Fruit fly (Drosophila melanogaster): ENCODE results near the gene CG8500.

The CG8500 gene

DNA sequence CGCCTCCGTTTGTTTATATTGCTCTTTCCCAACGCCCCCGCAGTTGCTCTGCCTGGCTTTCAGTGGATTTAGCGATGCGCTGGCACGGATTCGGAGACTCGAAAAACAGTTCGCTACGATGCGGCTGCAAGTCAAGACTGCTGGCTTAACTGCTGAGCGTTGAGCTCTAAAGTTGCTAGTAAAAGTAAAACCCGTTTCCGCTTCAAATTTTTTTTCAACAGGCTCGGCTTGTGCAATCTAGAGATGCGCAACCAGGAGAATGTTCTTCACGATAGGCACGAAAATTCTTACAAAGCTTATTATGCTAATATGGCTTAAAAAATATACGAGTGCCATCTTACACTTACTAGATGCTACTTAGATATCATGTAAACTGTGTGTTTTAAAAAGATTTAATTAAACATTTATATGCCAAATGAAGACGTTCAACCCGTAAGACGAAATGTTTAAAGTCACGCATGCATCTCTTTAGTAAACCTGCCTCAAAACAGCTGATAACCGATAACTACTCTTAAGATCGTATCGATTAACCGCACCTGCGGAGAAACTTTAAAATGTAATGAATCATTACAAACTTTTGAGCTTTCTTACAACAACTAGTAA, 37.1 kb upstream of the CG8500 start, which contains the start of gene CG12948 (continued):
- peak; percentile 56 for TF ChIP-seq schlank (tag; optimal IDR thresholded peaks at IDR 0.05)
- TF ChIP-seq CG7271 (tag; optimal IDR thresholded peaks at IDR 0.05): peak; percentile 5
- TF ChIP-seq CG12744 (GFP tag; optimal IDR thresholded peaks at IDR 0.05): no peak
- TF ChIP-seq chif (GFP tag; optimal IDR thresholded peaks at IDR 0.05): peak in 1 of 2 experiments; percentile 63
- no peak for TF ChIP-seq CG4617 (GFP tag; optimal IDR thresholded peaks at IDR 0.05; ENCODE audit: borderline replicate concordance)
- TF ChIP-seq CG32532 (GFP tag; IDR thresholded peaks at IDR 0.05): peak; percentile 33; the same call in 1 of the 2 replicates
- no peak for TF ChIP-seq CG7839 (tag; optimal IDR thresholded peaks at IDR 0.05)
- TF ChIP-seq CG18011 (GFP tag; optimal IDR thresholded peaks at IDR 0.05): peak; percentile 23
- peak; percentile 95 for TF ChIP-seq hbn (GFP tag; IDR thresholded peaks at IDR 0.05; ENCODE audit: partially characterized antibody)
- peak; percentile 54 for TF ChIP-seq kni (GFP tag; optimal IDR thresholded peaks at IDR 0.05)
- peak; percentile 68 for TF ChIP-seq sug (tag; optimal IDR thresholded peaks at IDR 0.05)
- no peak for TF ChIP-seq bab2 (GFP tag; optimal IDR thresholded peaks at IDR 0.05)
- TF ChIP-seq Drgx (GFP tag; IDR thresholded peaks at IDR 0.05): 0 out of 2 replicates have a peak, but pooled peaks have one; percentile 19
- TF ChIP-seq ssp (GFP tag; IDR thresholded peaks at IDR 0.05): no peak
- peak; percentile 64 for TF ChIP-seq lbe (GFP tag; optimal IDR thresholded peaks at IDR 0.05)
- TF ChIP-seq Dip3 (GFP tag; optimal IDR thresholded peaks at IDR 0.05): peak; percentile 45
- peak; percentile 57 for TF ChIP-seq CG17829 (tag; optimal IDR thresholded peaks at IDR 0.05)
- TF ChIP-seq zfh1 (GFP tag; IDR thresholded peaks at IDR 0.05): no peak; the same call in 2 of the 3 replicates
- no peak for TF ChIP-seq Doc2 (GFP tag; IDR thresholded peaks at IDR 0.05)
- TF ChIP-seq zen2 (GFP tag; IDR thresholded peaks at IDR 0.05; ENCODE audit: partially characterized antibody): peak; percentile 76; the same call in 1 of the 3 replicates
- peak; percentile 11; the same call in 1 of the 2 replicates for TF ChIP-seq CG10366 (GFP tag; IDR thresholded peaks at IDR 0.05)
- no peak for TF ChIP-seq H2.0 (GFP tag; IDR thresholded peaks at IDR 0.05)
- no peak for TF ChIP-seq yki (optimal IDR thresholded peaks at IDR 0.05)
- TF ChIP-seq Fer2 (tag; optimal IDR thresholded peaks at IDR 0.05): peak; percentile 55
- peak; percentile 26; the same call in 1 of the 3 replicates for TF ChIP-seq so (GFP tag; IDR thresholded peaks at IDR 0.05)
- TF ChIP-seq knrl (GFP tag; IDR thresholded peaks at IDR 0.05; ENCODE audit: partially characterized antibody): peak; percentile 87; the same call in 2 of the 3 replicates
- peak; percentile 56 for TF ChIP-seq Dref (GFP tag; IDR thresholded peaks at IDR 0.05)
- no peak for TF ChIP-seq Optix (GFP tag; IDR thresholded peaks at IDR 0.05)
- no peak for TF ChIP-seq da (GFP tag; optimal IDR thresholded peaks at IDR 0.05)
- TF ChIP-seq croc (GFP tag; conservative IDR thresholded peaks at IDR 0.05): no peak
- peak in 1 of 2 experiments; percentile 45 for TF ChIP-seq bsh (GFP tag; optimal IDR thresholded peaks at IDR 0.05)
- TF ChIP-seq CG12659 (GFP tag; optimal IDR thresholded peaks at IDR 0.05): peak; percentile 44
- TF ChIP-seq Atf-2 (GFP tag; optimal IDR thresholded peaks at IDR 0.05): peak; percentile 22
- peak; percentile 78 for TF ChIP-seq Bgb (GFP tag; IDR thresholded peaks at IDR 0.05; ENCODE audit: partially characterized antibody)
- TF ChIP-seq sima (GFP tag; optimal IDR thresholded peaks at IDR 0.05): no peak
- TF ChIP-seq ind (GFP tag; optimal IDR thresholded peaks at IDR 0.05): peak; percentile 45
- TF ChIP-seq kay (GFP tag; optimal IDR thresholded peaks at IDR 0.05): no peak
- TF ChIP-seq CG14710 (tag; optimal IDR thresholded peaks at IDR 0.05): peak; percentile 48
- peak; percentile 63 for TF ChIP-seq Rfx (GFP tag; IDR thresholded peaks at IDR 0.05)
- TF ChIP-seq repo (GFP tag; optimal IDR thresholded peaks at IDR 0.05): no peak
- TF ChIP-seq CG1529 (GFP tag; optimal IDR thresholded peaks at IDR 0.05): peak; percentile 13
- TF ChIP-seq chinmo (GFP tag; IDR thresholded peaks at IDR 0.05; ENCODE audit: partially characterized antibody): peak; percentile 90
- TF ChIP-seq insv (GFP tag; optimal IDR thresholded peaks at IDR 0.05): peak in 1 of 2 experiments; percentile 32
- TF ChIP-seq CG17359 (tag; optimal IDR thresholded peaks at IDR 0.05): peak; percentile 39
- 0 out of 2 replicates have a peak, but pooled peaks have one; percentile 15 for TF ChIP-seq Taf1 (GFP tag; IDR thresholded peaks at IDR 0.05)
- peak; percentile 41 for TF ChIP-seq her (GFP tag; optimal IDR thresholded peaks at IDR 0.05)
- TF ChIP-seq grau (tag; optimal IDR thresholded peaks at IDR 0.05): peak; percentile 67
- TF ChIP-seq CG3281 (GFP tag; optimal IDR thresholded peaks at IDR 0.05): peak; percentile 71
- TF ChIP-seq CG12391 (tag; optimal IDR thresholded peaks at IDR 0.05): peak; percentile 70

Measured in whole organism, embryonic.